Worm (Caenorhabditis elegans): ENCODE measurements around the gene fask-1.

DNA sequence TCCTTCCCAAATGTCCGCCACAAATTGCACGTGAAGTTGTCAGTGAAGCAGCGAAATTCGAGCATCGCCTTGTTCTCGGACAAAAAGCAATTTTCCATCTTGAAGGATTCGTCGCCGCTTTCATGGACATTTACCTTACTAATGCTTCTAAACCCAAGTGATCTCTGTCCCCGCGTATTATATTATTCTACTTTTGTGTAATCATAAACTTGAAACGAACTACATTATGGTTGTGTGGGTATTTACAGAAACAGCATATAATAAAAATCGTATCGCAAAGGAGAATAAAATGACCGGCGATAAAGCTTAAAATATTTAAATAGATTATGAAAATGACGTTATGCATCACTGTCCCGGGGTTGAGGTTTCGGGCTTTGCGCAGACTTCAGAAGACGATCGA, 3.7 kb upstream of the fask-1 start:
- no peak for TF ChIP-seq him-1 (tag; optimal IDR thresholded peaks at IDR 0.05)
- no peak for TF ChIP-seq W03F9.2 (tag; optimal IDR thresholded peaks at IDR 0.05)
- no peak for TF ChIP-seq dao-5 (tag; optimal IDR thresholded peaks at IDR 0.05)

Data from whole organism, L4/young adult.